Fruit fly (Drosophila melanogaster): ENCODE data around the gene CG32137.

The CG32137 gene

DNA sequence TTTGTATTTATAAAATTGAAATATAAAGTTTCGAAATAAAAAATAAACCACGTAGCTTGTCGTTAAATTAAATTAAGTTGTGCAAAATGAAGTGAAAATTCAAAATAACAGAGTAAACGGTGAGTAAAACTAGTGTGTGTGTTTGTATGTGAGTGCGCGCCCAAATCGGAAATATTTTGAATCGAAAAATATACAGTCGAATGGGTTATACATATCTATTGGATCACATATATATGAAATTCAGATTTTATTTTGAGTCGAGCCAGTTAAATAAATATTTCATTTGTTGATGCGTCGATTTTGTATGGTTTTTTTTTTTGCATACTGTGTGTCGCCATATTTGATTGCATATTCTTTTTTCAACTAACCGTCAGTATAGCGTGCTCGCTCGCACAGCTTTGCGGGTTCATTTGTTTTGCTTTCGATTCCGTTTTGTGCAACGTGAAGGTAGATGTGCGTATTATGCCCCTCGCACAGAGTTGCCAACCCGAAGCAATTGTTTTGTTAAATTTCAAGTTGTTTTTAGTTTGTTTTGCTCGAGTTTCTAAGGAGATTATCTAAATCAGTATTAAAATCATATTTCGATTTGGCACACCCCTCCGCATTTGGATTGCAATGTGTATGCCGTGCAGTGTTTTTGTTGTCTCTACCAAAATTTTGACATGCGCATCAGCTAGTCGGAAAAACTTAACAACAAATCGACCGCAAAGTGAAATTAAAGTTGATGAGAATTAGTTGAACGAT is 64.4 kb downstream of the CG32137 start:
- TF ChIP-seq CG14711 (tag; optimal IDR thresholded peaks at IDR 0.05) = peak; percentile 93
- peak; percentile 23 for TF ChIP-seq CG5204 (GFP tag; optimal IDR thresholded peaks at IDR 0.05)
- no peak for TF ChIP-seq CG33017 (tag; optimal IDR thresholded peaks at IDR 0.05)
- TF ChIP-seq Mnt (GFP tag; optimal IDR thresholded peaks at IDR 0.05) = peak; percentile 23
- peak; percentile 91 for TF ChIP-seq kay (GFP tag; ENCODE audit: borderline replicate concordance)
- TF ChIP-seq CG11617 (GFP tag; optimal IDR thresholded peaks at IDR 0.05) = peak; percentile 57

DNA sequence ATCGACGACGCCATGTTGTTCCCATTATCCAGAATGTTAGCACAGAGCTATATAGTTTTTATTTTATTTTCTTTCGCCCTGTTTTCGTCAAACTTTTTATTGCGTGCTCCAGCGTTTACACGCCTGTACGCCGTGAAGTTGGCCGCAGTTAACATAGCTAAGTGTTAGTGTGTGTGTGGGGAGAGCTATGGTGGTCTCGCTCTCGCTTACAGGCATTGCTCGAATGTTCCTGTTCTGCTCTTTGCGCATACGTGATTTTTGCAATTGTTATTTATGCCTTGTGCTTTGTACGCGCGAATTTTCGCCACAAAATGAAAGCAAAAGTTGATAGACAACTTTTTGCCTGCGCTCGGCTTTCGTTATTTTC is 65.0 kb downstream of the CG32137 start:
- TF ChIP-seq tj (GFP tag; optimal IDR thresholded peaks at IDR 0.05) (peak; percentile 69), Hr96 (GFP tag; optimal IDR thresholded peaks at IDR 0.05) (no peak), CG33017 (tag; optimal IDR thresholded peaks at IDR 0.05) (peak; percentile 41), Mnt (GFP tag; optimal IDR thresholded peaks at IDR 0.05) (peak; percentile 19), ovo (GFP tag; optimal IDR thresholded peaks at IDR 0.05) (no peak), CG5204 (GFP tag; optimal IDR thresholded peaks at IDR 0.05) (no peak), pad (GFP tag; optimal IDR thresholded peaks at IDR 0.05) (peak; percentile 65), cic (GFP tag; optimal IDR thresholded peaks at IDR 0.05) (peak; percentile 35), CG11617 (GFP tag; optimal IDR thresholded peaks at IDR 0.05) (peak; percentile 23), CG12768 (GFP tag; optimal IDR thresholded peaks at IDR 0.05) (no peak), Crg-1 (GFP tag; optimal IDR thresholded peaks at IDR 0.05) (no peak), CG14711 (tag; optimal IDR thresholded peaks at IDR 0.05) (no peak), cnc (optimal IDR thresholded peaks at IDR 0.05) (no peak), CG7045 (GFP tag; optimal IDR thresholded peaks at IDR 0.05) (no peak), kay (GFP tag; ENCODE audit: borderline replicate concordance) (no peak), bab1 (GFP tag; optimal IDR thresholded peaks at IDR 0.05) (no peak), CG7101 (tag; optimal IDR thresholded peaks at IDR 0.05) (peak; percentile 35), Clk (GFP tag; optimal IDR thresholded peaks at IDR 0.05) (no peak), CG1620 (GFP tag; optimal IDR thresholded peaks at IDR 0.05) (no peak)

dm6 chr3L:14004963-14005458 is 66.0 kb downstream of the CG32137 start:
- TF ChIP-seq pad (GFP tag; optimal IDR thresholded peaks at IDR 0.05) (peak; percentile 94), CG14711 (tag; optimal IDR thresholded peaks at IDR 0.05) (peak; percentile 97), tj (GFP tag; optimal IDR thresholded peaks at IDR 0.05) (peak; percentile 90), Hr96 (GFP tag; optimal IDR thresholded peaks at IDR 0.05) (peak; percentile 98), Mnt (GFP tag; optimal IDR thresholded peaks at IDR 0.05) (peak; percentile 99), Clk (GFP tag; optimal IDR thresholded peaks at IDR 0.05) (peak; percentile 96), CG5204 (GFP tag; optimal IDR thresholded peaks at IDR 0.05) (peak; percentile 98), toe (GFP tag; optimal IDR thresholded peaks at IDR 0.05) (peak; percentile 96), bab1 (GFP tag; optimal IDR thresholded peaks at IDR 0.05) (peak; percentile 94), CG7101 (tag; optimal IDR thresholded peaks at IDR 0.05) (peak; percentile 99), kay (GFP tag; ENCODE audit: borderline replicate concordance) (peak; percentile 96), ovo (GFP tag; optimal IDR thresholded peaks at IDR 0.05) (peak; percentile 79), CG11617 (GFP tag; optimal IDR thresholded peaks at IDR 0.05) (peak; percentile 98), CG33017 (tag; optimal IDR thresholded peaks at IDR 0.05) (peak; percentile 99), CG1620 (GFP tag; optimal IDR thresholded peaks at IDR 0.05) (peak; percentile 97), cnc (optimal IDR thresholded peaks at IDR 0.05) (no peak), cic (GFP tag; optimal IDR thresholded peaks at IDR 0.05) (peak; percentile 99), CG12768 (GFP tag; optimal IDR thresholded peaks at IDR 0.05) (peak; percentile 99), CG7045 (GFP tag; optimal IDR thresholded peaks at IDR 0.05) (peak; percentile 98), Crg-1 (GFP tag; optimal IDR thresholded peaks at IDR 0.05) (peak; percentile 98)

DNA sequence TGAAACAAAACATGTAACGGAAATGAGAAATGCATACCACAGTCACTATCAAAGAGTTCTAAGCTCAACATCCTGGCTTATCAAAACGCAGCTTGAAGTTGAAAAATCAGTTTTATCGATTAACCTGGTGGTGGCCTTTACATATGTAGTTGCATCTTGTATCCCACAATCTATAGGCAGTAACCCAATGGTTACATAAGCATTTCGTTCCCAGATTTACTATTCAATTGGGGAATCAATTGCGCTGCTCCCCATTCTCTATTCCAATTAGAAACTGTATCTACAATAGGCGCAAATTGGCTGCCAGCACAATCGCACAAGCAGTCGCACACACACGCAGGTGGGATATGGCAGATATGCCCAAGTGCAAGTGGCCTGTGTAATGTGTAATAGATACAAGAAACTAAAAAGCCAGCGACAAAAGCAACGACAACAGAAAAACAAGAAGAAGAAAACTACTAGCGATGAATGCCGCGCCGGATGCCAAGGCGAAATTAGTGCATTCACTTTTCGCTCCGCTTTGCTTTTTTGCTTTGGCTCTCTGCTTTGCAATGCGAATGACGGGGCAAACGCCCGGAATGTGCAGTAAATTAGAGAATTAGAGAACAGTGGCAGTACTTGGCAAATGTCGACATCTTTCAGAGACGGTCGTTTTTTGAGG is 66.7 kb downstream of the CG32137 start:
- TF ChIP-seq ovo (GFP tag; optimal IDR thresholded peaks at IDR 0.05) (no peak), toe (GFP tag; optimal IDR thresholded peaks at IDR 0.05) (no peak), Clk (GFP tag; optimal IDR thresholded peaks at IDR 0.05) (no peak), cnc (optimal IDR thresholded peaks at IDR 0.05) (no peak), Crg-1 (GFP tag; optimal IDR thresholded peaks at IDR 0.05) (no peak), CG33017 (tag; optimal IDR thresholded peaks at IDR 0.05) (peak; percentile 18), CG1620 (GFP tag; optimal IDR thresholded peaks at IDR 0.05) (no peak), CG7045 (GFP tag; optimal IDR thresholded peaks at IDR 0.05) (no peak), CG5204 (GFP tag; optimal IDR thresholded peaks at IDR 0.05) (no peak), CG14711 (tag; optimal IDR thresholded peaks at IDR 0.05) (no peak), Mnt (GFP tag; optimal IDR thresholded peaks at IDR 0.05) (peak; percentile 57), CG11617 (GFP tag; optimal IDR thresholded peaks at IDR 0.05) (no peak), Hr96 (GFP tag; optimal IDR thresholded peaks at IDR 0.05) (no peak), tj (GFP tag; optimal IDR thresholded peaks at IDR 0.05) (peak; percentile 55), bab1 (GFP tag; optimal IDR thresholded peaks at IDR 0.05) (no peak), pad (GFP tag; optimal IDR thresholded peaks at IDR 0.05) (no peak), CG12768 (GFP tag; optimal IDR thresholded peaks at IDR 0.05) (peak; percentile 36), kay (GFP tag; ENCODE audit: borderline replicate concordance) (peak; percentile 89), CG7101 (tag; optimal IDR thresholded peaks at IDR 0.05) (peak; percentile 32), cic (GFP tag; optimal IDR thresholded peaks at IDR 0.05) (peak; percentile 79)

DNA sequence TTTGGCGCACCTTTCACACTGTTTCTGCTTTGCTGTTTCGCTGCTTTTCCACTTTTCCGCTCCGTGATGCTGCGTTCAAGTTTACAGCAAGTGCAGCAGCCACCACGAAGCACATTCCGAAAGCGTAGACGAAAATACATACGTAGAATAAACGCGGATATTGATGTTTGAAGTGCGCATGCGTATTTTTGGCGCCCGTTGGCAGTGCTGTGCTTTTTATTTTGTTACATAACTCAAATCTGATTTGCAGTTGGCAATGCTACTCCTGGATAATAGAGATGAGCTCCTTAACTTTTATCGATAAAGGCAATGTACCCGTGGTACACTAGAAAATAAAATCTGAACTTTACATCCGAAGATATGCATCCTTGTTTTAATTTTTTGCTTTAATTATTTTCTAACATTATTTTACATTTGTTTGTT is 67.7 kb downstream of the CG32137 start:
- TF ChIP-seq cic (GFP tag; optimal IDR thresholded peaks at IDR 0.05) (peak; percentile 88), CG7045 (GFP tag; optimal IDR thresholded peaks at IDR 0.05) (peak; percentile 17), CG5204 (GFP tag; optimal IDR thresholded peaks at IDR 0.05) (no peak), CG11617 (GFP tag; optimal IDR thresholded peaks at IDR 0.05) (peak; percentile 14), bab1 (GFP tag; optimal IDR thresholded peaks at IDR 0.05) (peak; percentile 22), cnc (optimal IDR thresholded peaks at IDR 0.05) (no peak), ovo (GFP tag; optimal IDR thresholded peaks at IDR 0.05) (peak; percentile 21), CG7101 (tag; optimal IDR thresholded peaks at IDR 0.05) (peak; percentile 23), pad (GFP tag; optimal IDR thresholded peaks at IDR 0.05) (peak; percentile 4), CG14711 (tag; optimal IDR thresholded peaks at IDR 0.05) (peak; percentile 21), Clk (GFP tag; optimal IDR thresholded peaks at IDR 0.05) (peak; percentile 16), tj (GFP tag; optimal IDR thresholded peaks at IDR 0.05) (no peak), Mnt (GFP tag; optimal IDR thresholded peaks at IDR 0.05) (peak; percentile 47), toe (GFP tag; optimal IDR thresholded peaks at IDR 0.05) (no peak), CG12768 (GFP tag; optimal IDR thresholded peaks at IDR 0.05) (peak; percentile 66), CG1620 (GFP tag; optimal IDR thresholded peaks at IDR 0.05) (no peak), kay (GFP tag; ENCODE audit: borderline replicate concordance) (no peak)

Data from whole organism, adult.